Worm (Caenorhabditis elegans): Measurements from ENCODE around the gene F16G10.6.

- TF ChIP-seq nhr-25 (tag; optimal IDR thresholded peaks at IDR 0.05; ENCODE audit: borderline replicate concordance, insufficient read depth) (no peak), nhr-77 (tag; optimal IDR thresholded peaks at IDR 0.05) (no peak), lin-38 (GFP tag; IDR thresholded peaks at IDR 0.05) (no peak)
These were observed 25.1 kb downstream of the F16G10.6 start, which contains the start of gene F43C11.10 for ce11 chrII:2352546-2352945.

Data from whole organism, L4 larva.